Worm (Caenorhabditis elegans) whole organism, young adult: ENCODE data around the gene H25K10.2.
A peak's percentile ranks its signal among the peaks of the same experiment; 100 is the strongest.

ENCODE experiments used
- B0261.1 ChIP-seq: sonication (generic microtip); optimal IDR thresholded peaks from 2 replicates; lab custom pipeline; 2016; ENCODE audit warnings: mild to moderate bottlenecking, missing genetic modification characterization, moderate library complexity, missing compliant biosample characterization
- B0336.3 ChIP-seq: fragments of 200-800 bp; sonication (Bioruptor generic); IDR thresholded peaks from 2 replicates; pipeline ENCODE4 v1.3.6; 2022; ENCODE audit warnings: missing genetic modification characterization, missing compliant biosample characterization
- D2030.7 ChIP-seq: fragments of 200-800 bp; sonication (Bioruptor generic); IDR thresholded peaks from 2 replicates; pipeline ENCODE4 v1.3.6; 2022; ENCODE audit warnings: missing genetic modification reagents, missing genetic modification characterization, missing compliant biosample characterization
- F22D6.2 ChIP-seq: sonication (generic microtip); optimal IDR thresholded peaks from 2 replicates; lab custom pipeline; 2016; ENCODE audit warnings: mild to moderate bottlenecking, missing genetic modification characterization, missing compliant biosample characterization
- F33H1.4 ChIP-seq: fragments of 200-800 bp; sonication (Bioruptor generic); IDR thresholded peaks from 2 replicates; pipeline ENCODE4 v1.3.6; 2022; ENCODE audit warnings: missing genetic modification reagents, missing genetic modification characterization, missing compliant biosample characterization
- Y53G8AR.9 ChIP-seq: fragments of 200-800 bp; sonication (Bioruptor generic); conservative IDR thresholded peaks from 2 replicates; pipeline ENCODE4 v1.3.6; 2022; ENCODE audit warnings: missing genetic modification reagents, missing genetic modification characterization, missing compliant biosample characterization
- Y56A3A.18 ChIP-seq: fragments of 200-800 bp; sonication (Bioruptor generic); IDR thresholded peaks from 2 replicates; pipeline ENCODE4 v1.3.6; 2022; ENCODE audit warnings: missing genetic modification reagents, missing genetic modification characterization, missing compliant biosample characterization
- Y95B8A.8 ChIP-seq: fragments of 200-800 bp; sonication (Bioruptor generic); IDR thresholded peaks from 2 replicates; pipeline ENCODE4 v1.3.6; 2022; ENCODE audit warnings: missing genetic modification reagents, missing genetic modification characterization, missing compliant biosample characterization
- atf-7 ChIP-seq: sonication (generic microtip); optimal IDR thresholded peaks from 2 replicates; lab custom pipeline; 2017; ENCODE audit warnings: mild to moderate bottlenecking, missing genetic modification characterization, missing compliant biosample characterization
- cebp-1 ChIP-seq, 2 experiments: fragments of 200-800 bp in 1 of 2; sonication (Bioruptor generic) in 1 of 2; sonication (generic microtip) in 1 of 2; IDR thresholded peaks in 1 of 2; optimal IDR thresholded peaks in 1 of 2; 2 replicates each; pipeline versions ENCODE4 v1.3.6 to Lab custom; 2017 to 2022; ENCODE audit warnings: missing compliant biosample characterization in 2 of 2, missing genetic modification characterization in 2 of 2, mild to moderate bottlenecking in 1 of 2, missing genetic modification reagents in 1 of 2, moderate library complexity in 1 of 2
- ceh-40 ChIP-seq: fragments of 200-800 bp; sonication (Bioruptor generic); IDR thresholded peaks from 2 replicates; pipeline ENCODE4 v1.3.6; 2022; ENCODE audit warnings: missing genetic modification characterization, missing compliant biosample characterization
- ceh-58 ChIP-seq: fragments of 200-800 bp; sonication (Bioruptor generic); IDR thresholded peaks from 2 replicates; pipeline ENCODE4 v1.3.6; 2022; ENCODE audit warnings: missing genetic modification characterization, missing compliant biosample characterization
- ceh-91 ChIP-seq: fragments of 200-800 bp; sonication (Bioruptor generic); IDR thresholded peaks from 2 replicates; pipeline ENCODE4 v1.3.6; 2022; ENCODE audit warnings: missing genetic modification reagents, missing genetic modification characterization, missing compliant biosample characterization
- dox-1 ChIP-seq: fragments of 200-800 bp; sonication (Bioruptor generic); IDR thresholded peaks from 2 replicates; pipeline ENCODE4 v1.3.6; 2022; ENCODE audit warnings: missing genetic modification reagents, missing genetic modification characterization, missing compliant biosample characterization
- dpff-1 ChIP-seq: sonication (generic microtip); optimal IDR thresholded peaks from 2 replicates; lab custom pipeline; 2017; ENCODE audit warnings: mild to moderate bottlenecking, missing genetic modification characterization, missing compliant biosample characterization
- egl-44 ChIP-seq: fragments of 200-800 bp; sonication (Bioruptor generic); IDR thresholded peaks from 2 replicates; pipeline ENCODE4 v1.3.6; 2022; ENCODE audit warnings: missing genetic modification reagents, missing genetic modification characterization, missing compliant biosample characterization
- ets-4 ChIP-seq: fragments of 200-800 bp; sonication (Bioruptor generic); optimal IDR thresholded peaks from 2 replicates; lab custom pipeline; 2018; ENCODE audit warnings: mild to moderate bottlenecking, missing genetic modification characterization, missing compliant biosample characterization
- gei-17 ChIP-seq: fragments of 200-800 bp; sonication (Bioruptor generic); optimal IDR thresholded peaks from 2 replicates; lab custom pipeline; 2018; ENCODE audit warnings: mild to moderate bottlenecking, missing genetic modification characterization, missing compliant biosample characterization
- hmg-1.2 ChIP-seq: fragments of 200-800 bp; sonication (Bioruptor generic); IDR thresholded peaks from 2 replicates; pipeline ENCODE4 v1.3.6; 2022; ENCODE audit warnings: missing genetic modification reagents, missing genetic modification characterization, missing compliant biosample characterization
- hmg-20 ChIP-seq: fragments of 200-800 bp; sonication (Bioruptor generic); IDR thresholded peaks from 2 replicates; pipeline ENCODE4 v1.3.6; 2022; ENCODE audit warnings: missing genetic modification reagents, missing genetic modification characterization, missing compliant biosample characterization
- hrde-1 ChIP-seq: sonication (generic microtip); optimal IDR thresholded peaks from 2 replicates; lab custom pipeline; 2016; ENCODE audit warnings: missing genetic modification characterization, mild to moderate bottlenecking, missing compliant biosample characterization, moderate library complexity, missing genotype, missing genetic modification reagents, borderline replicate concordance
- hsf-1 ChIP-seq: fragments of 200-800 bp; sonication (Bioruptor generic); IDR thresholded peaks from 2 replicates; pipeline ENCODE4 v1.3.6; 2022; ENCODE audit warnings: missing genetic modification reagents, missing genetic modification characterization, missing compliant biosample characterization
- lag-1 ChIP-seq: fragments of 200-800 bp; sonication (Bioruptor generic); IDR thresholded peaks from 2 replicates; pipeline ENCODE4 v1.3.6; 2022; ENCODE audit warnings: missing genetic modification reagents, missing genetic modification characterization, missing compliant biosample characterization
- let-607 ChIP-seq, 2 experiments: fragments of 200-800 bp in 1 of 2; sonication (Bioruptor generic) in 1 of 2; sonication (generic microtip) in 1 of 2; optimal IDR thresholded peaks; 2 replicates each; lab custom pipeline; 2016 to 2018; ENCODE audit warnings: mild to moderate bottlenecking in 2 of 2, missing compliant biosample characterization in 2 of 2, missing genetic modification characterization in 2 of 2, moderate library complexity in 2 of 2, missing genotype in 1 of 2
- lsl-1 ChIP-seq: fragments of 200-800 bp; sonication (Bioruptor generic); optimal IDR thresholded peaks from 2 replicates; lab custom pipeline; 2018; ENCODE audit warnings: mild to moderate bottlenecking, missing genetic modification characterization, moderate library complexity, missing compliant biosample characterization
- madf-10 ChIP-seq: sonication (generic microtip); optimal IDR thresholded peaks from 2 replicates; lab custom pipeline; 2016; ENCODE audit warnings: mild to moderate bottlenecking, missing genetic modification characterization, missing compliant biosample characterization
- madf-3 ChIP-seq: fragments of 200-800 bp; sonication (Bioruptor generic); IDR thresholded peaks from 2 replicates; pipeline ENCODE4 v1.3.6; 2022; ENCODE audit warnings: missing genetic modification reagents, missing genetic modification characterization, missing compliant biosample characterization
- mcd-1 ChIP-seq: fragments of 200-800 bp; sonication (Bioruptor generic); IDR thresholded peaks from 2 replicates; pipeline ENCODE4 v1.3.6; 2022; ENCODE audit warnings: missing genetic modification reagents, missing genetic modification characterization, missing compliant biosample characterization
- nhr-120 ChIP-seq: fragments of 200-800 bp; sonication (Bioruptor generic); IDR thresholded peaks from 2 replicates; pipeline ENCODE4 v1.3.6; 2022; ENCODE audit warnings: missing genetic modification characterization, missing compliant biosample characterization
- nhr-179 ChIP-seq: sonication (generic microtip); optimal IDR thresholded peaks from 2 replicates; lab custom pipeline; 2016; ENCODE audit warnings: mild to moderate bottlenecking, missing genetic modification characterization, missing compliant biosample characterization
- nhr-80 ChIP-seq: sonication (generic microtip); optimal IDR thresholded peaks from 2 replicates; lab custom pipeline; 2016; ENCODE audit warnings: missing genetic modification characterization, missing compliant biosample characterization
- nhr-90 ChIP-seq: sonication (generic microtip); optimal IDR thresholded peaks from 2 replicates; lab custom pipeline; 2016; ENCODE audit warnings: missing genotype, mild to moderate bottlenecking, missing genetic modification characterization, missing compliant biosample characterization
- pha-4 ChIP-seq: fragments of 150-350 bp; sonication (generic microtip); optimal IDR thresholded peaks from 2 replicates; lab custom pipeline; 2014; ENCODE audit warnings: missing biosample characterization, missing genetic modification reagents, missing genetic modification characterization
- rcor-1 ChIP-seq: fragments of 200-800 bp; sonication (Bioruptor generic); IDR thresholded peaks from 2 replicates; pipeline ENCODE4 v1.3.6; 2022; ENCODE audit warnings: missing genetic modification reagents, missing genetic modification characterization, missing compliant biosample characterization
- repo-1 ChIP-seq: sonication (generic microtip); optimal IDR thresholded peaks from 2 replicates; lab custom pipeline; 2017; ENCODE audit warnings: mild to moderate bottlenecking, missing genetic modification characterization, missing compliant biosample characterization
- sdz-38 ChIP-seq: sonication (generic microtip); optimal IDR thresholded peaks from 2 replicates; lab custom pipeline; 2016; ENCODE audit warnings: missing genotype, missing genetic modification characterization, missing compliant biosample characterization
- sea-2 ChIP-seq: fragments of 200-800 bp; sonication (Bioruptor generic); IDR thresholded peaks from 2 replicates; pipeline ENCODE4 v1.3.6; 2022; ENCODE audit warnings: missing genetic modification characterization, missing compliant biosample characterization
- snpc-4 ChIP-seq, 5 experiments: fragments of 150-350 bp in 1 of 5; sonication (generic microtip) in 4 of 5; optimal IDR thresholded peaks; 2 replicates each; lab custom pipeline; 2014 to 2018; ENCODE audit warnings: missing genetic modification characterization in 5 of 5, missing biosample characterization in 3 of 5, antibody characterized with exemption in 2 of 5, mild to moderate bottlenecking in 2 of 5, missing compliant biosample characterization in 2 of 5, missing genotype in 2 of 5, moderate library complexity in 2 of 5, missing genetic modification reagents in 1 of 5
- tlf-1 ChIP-seq: fragments of 200-800 bp; sonication (Bioruptor generic); optimal IDR thresholded peaks from 2 replicates; lab custom pipeline; 2018; ENCODE audit warnings: mild to moderate bottlenecking, missing genetic modification characterization, missing compliant biosample characterization
- zfh-2 ChIP-seq: fragments of 200-800 bp; sonication (Bioruptor generic); conservative IDR thresholded peaks from 2 replicates; pipeline ENCODE4 v1.3.6; 2022; ENCODE audit warnings: missing genetic modification reagents, missing genetic modification characterization, missing compliant biosample characterization
- ztf-25 ChIP-seq: fragments of 200-800 bp; sonication (Bioruptor generic); IDR thresholded peaks from 2 replicates; pipeline ENCODE4 v1.3.6; 2022; ENCODE audit warnings: missing genetic modification reagents, missing genetic modification characterization, missing compliant biosample characterization

The H25K10.2 gene

DNA sequence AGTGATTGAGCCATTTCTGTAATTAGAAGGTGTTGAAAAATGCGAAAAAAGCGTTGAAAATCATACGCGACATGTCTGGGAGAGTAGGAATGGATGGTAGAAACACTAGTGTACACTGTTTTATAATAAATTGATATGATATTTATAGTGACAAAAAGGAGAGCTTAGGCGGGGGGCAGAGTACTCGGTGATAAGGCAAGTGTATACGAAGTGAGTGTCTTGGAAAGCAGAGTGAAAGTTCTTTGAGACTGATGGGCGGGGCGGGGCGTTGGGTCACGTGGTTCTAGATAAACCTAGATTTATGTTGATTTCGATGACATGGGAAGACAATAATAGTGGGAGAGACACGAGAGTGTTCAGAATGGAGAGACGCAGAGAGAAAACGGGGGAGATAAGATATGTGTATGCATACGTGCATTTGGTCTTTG lies 40.2 kb downstream of the H25K10.2 start, which contains the start of gene gln-3 (continued):
- peak; percentile 13 for TF ChIP-seq nhr-90 (tag; lab: Kevin White, UChicago)
- no peak for TF ChIP-seq hsf-1 (GFP tag; lab: Robert Waterston, UW)
- no peak for TF ChIP-seq repo-1 (tag; lab: Kevin White, UChicago)
- no peak for TF ChIP-seq ceh-58 (GFP tag; lab: Robert Waterston, UW)
- no peak for TF ChIP-seq nhr-179 (tag; lab: Kevin White, UChicago)
- no peak for TF ChIP-seq egl-44 (GFP tag; lab: Robert Waterston, UW)
- TF ChIP-seq Y95B8A.8 (GFP tag; lab: Robert Waterston, UW), result 0 out of 2 replicates have a peak, but pooled peaks have one; percentile 6
- TF ChIP-seq atf-7 (tag; lab: Kevin White, UChicago), result peak; percentile 29
- no peak for TF ChIP-seq hmg-20 (GFP tag; lab: Robert Waterston, UW)
- no peak for TF ChIP-seq nhr-120

DNA sequence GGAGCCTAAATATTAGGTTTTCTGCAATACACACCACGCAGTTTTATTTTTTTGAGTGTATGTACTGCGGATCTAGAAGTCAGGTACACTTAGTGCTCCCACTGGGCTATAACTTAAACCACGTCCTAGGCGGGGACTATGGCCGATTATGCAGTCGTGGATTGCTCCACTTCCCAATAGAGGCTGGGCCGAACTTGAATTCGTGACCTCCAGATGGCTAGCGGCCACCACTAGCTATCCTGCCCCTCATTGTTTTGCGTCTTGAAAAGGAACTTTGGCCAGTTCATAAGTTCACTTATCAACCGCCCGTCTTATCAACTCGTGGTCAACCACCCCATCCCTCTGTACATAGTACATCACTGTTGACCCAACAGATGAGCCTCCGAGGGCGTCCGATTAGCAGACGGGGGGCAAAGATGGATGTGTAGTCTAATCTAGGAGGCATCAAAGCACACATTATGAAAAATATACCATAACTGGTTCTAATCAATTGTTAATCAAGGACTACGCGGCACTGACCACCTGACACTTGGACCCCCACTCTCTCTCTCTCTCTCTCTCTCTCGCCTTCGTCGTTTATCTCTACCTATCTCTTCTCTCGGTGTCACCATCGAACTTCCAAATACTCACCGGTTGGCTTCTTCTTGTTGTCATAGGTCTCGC lies 41.2 kb downstream of the H25K10.2 start:
- TF ChIP-seq gei-17 (GFP tag; lab: Kevin White, UChicago) (peak; percentile 42), lsl-1 (GFP tag; lab: Kevin White, UChicago) (no peak), nhr-80 (tag; lab: Kevin White, UChicago) (peak; percentile 30), nhr-90 (tag; lab: Kevin White, UChicago) (peak; percentile 23), Y53G8AR.9 (GFP tag; lab: Robert Waterston, UW) (peak; percentile 58), cebp-1 (GFP tag; IDR thresholded peaks at IDR 0.05; lab: Robert Waterston, UW) (no peak), cebp-1 (tag; optimal IDR thresholded peaks at IDR 0.05; lab: Kevin White, UChicago) (peak; percentile 47), B0336.3 (0 out of 2 replicates have a peak, but pooled peaks have one; percentile 14), F33H1.4 (GFP tag; lab: Robert Waterston, UW) (no peak), ets-4 (GFP tag; lab: Kevin White, UChicago) (peak; percentile 15), hmg-1.2 (GFP tag; lab: Robert Waterston, UW) (0 out of 2 replicates have a peak, but pooled peaks have one; percentile 11), repo-1 (tag; lab: Kevin White, UChicago) (peak; percentile 20), B0261.1 (no peak), ztf-25 (no peak), snpc-4 (GFP tag; optimal IDR thresholded peaks at IDR 0.05; lab: Kevin White, UChicago) (no peak), snpc-4 (tag; optimal IDR thresholded peaks at IDR 0.05; lab: Kevin White, UChicago) (peak in 2 of 4 experiments; percentile 19 to 67)

DNA sequence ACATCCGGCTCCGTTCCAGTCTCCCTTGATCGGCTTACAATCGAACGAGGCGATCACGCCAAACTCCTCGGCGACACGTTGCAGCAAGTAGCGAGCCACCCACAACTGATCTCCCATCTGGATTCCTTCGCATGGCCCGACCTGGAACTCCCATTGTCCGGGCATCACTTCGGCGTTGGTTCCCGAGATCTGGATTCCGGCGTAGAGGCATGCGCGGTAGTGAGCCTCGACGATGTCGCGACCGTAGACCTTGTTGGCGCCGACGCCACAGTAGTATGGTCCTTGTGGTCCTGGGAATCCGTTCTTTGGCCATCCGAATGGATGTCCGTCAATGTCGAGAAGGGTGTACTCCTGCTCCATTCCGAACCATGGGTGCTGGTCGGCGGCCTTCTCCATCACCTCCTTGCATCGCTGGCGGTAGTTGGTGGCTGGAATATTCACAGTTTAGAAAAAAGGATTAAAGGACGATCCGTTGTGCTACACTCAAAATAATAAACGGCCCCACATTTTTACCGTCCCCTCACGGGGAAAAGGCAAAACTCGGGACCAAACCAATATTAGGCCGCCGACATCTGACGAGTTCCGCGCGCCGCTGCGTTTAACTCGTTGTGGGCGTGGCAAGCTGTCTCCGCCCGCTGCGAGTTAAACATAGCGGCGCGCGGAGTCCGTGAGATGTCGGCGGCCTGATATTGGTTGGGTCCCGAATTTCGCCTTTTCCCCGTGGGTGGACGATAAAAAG lies 41.9 kb downstream of the H25K10.2 start:
- TF ChIP-seq D2030.7 (GFP tag; lab: Robert Waterston, UW) (no peak), sdz-38 (tag; lab: Kevin White, UChicago) (no peak), Y56A3A.18 (GFP tag; lab: Robert Waterston, UW) (0 out of 2 replicates have a peak, but pooled peaks have one; percentile 10), tlf-1 (no peak), lag-1 (GFP tag; lab: Robert Waterston, UW) (no peak), ceh-91 (no peak), ceh-40 (GFP tag; lab: Robert Waterston, UW) (no peak), mcd-1 (GFP tag; lab: Robert Waterston, UW) (peak; percentile 41; the same call in 1 of the 2 replicates), hrde-1 (tag; lab: Kevin White, UChicago) (no peak), gei-17 (GFP tag; lab: Kevin White, UChicago) (peak; percentile 11), sea-2 (GFP tag; lab: Robert Waterston, UW) (no peak), let-607 (tag; optimal IDR thresholded peaks at IDR 0.05; lab: Kevin White, UChicago) (no peak), rcor-1 (GFP tag; lab: Robert Waterston, UW) (no peak), dpff-1 (tag; lab: Kevin White, UChicago) (no peak), dox-1 (GFP tag; lab: Robert Waterston, UW) (0 out of 2 replicates have a peak, but pooled peaks have one; percentile 15), madf-3 (GFP tag; lab: Robert Waterston, UW) (no peak), pha-4 (tag; lab: Kevin White, UChicago) (no peak), madf-10 (tag; lab: Kevin White, UChicago) (no peak), repo-1 (tag; lab: Kevin White, UChicago) (peak; percentile 72), hmg-20 (GFP tag; lab: Robert Waterston, UW) (no peak), F22D6.2 (tag; lab: Kevin White, UChicago) (no peak), Y53G8AR.9 (GFP tag; lab: Robert Waterston, UW) (no peak), zfh-2 (GFP tag; lab: Robert Waterston, UW) (peak; percentile 73)
